Fruit fly (Drosophila melanogaster) whole organism, embryonic: Measurements from ENCODE around the gene Eaat2.

Experiments used
- B-H1 ChIP-seq: fragments of 200-800 bp; sonication (Bioruptor generic); IDR thresholded peaks from 3 replicates; pipeline ENCODE4 v1.3.6; 2022; ENCODE audit warnings: missing biosample characterization, missing genetic modification characterization
- Bgb ChIP-seq: fragments of 200-800 bp; sonication (Bioruptor generic); IDR thresholded peaks from 2 replicates; pipeline ENCODE4 v1.3.6; 2022; ENCODE audit warnings: missing biosample characterization, missing genetic modification characterization; ENCODE audit not compliant: partially characterized antibody
- CG10654 ChIP-seq: fragments of 200-800 bp; sonication (Bioruptor generic); optimal IDR thresholded peaks from 2 replicates; lab custom pipeline; 2016; ENCODE audit warnings: missing biosample characterization, missing genetic modification characterization
- CG11560 ChIP-seq: fragments of 200-800 bp; sonication (Bioruptor generic); IDR thresholded peaks from 3 replicates; pipeline ENCODE4 v1.3.6; 2022; ENCODE audit warnings: missing biosample characterization, missing genetic modification characterization
- CG15696 ChIP-seq: fragments of 200-800 bp; sonication (Bioruptor generic); optimal IDR thresholded peaks from 2 replicates; lab custom pipeline; 2019; ENCODE audit warnings: missing biosample characterization, mild to moderate bottlenecking, missing genetic modification characterization, moderate library complexity
- CG16779 ChIP-seq: fragments of 200-800 bp; sonication (Bioruptor generic); IDR thresholded peaks from 2 replicates; pipeline ENCODE4 v1.3.6; 2022; ENCODE audit warnings: missing biosample characterization, missing genetic modification characterization
- CG2199 ChIP-seq: fragments of 200-800 bp; sonication (Bioruptor generic); IDR thresholded peaks from 3 replicates; pipeline ENCODE4 v1.3.6; 2022; ENCODE audit warnings: missing biosample characterization, missing genetic modification characterization
- CG4404 ChIP-seq: fragments of 200-800 bp; sonication (Bioruptor generic); IDR thresholded peaks from 2 replicates; pipeline ENCODE4 v1.3.6; 2022; ENCODE audit warnings: missing biosample characterization, missing genetic modification characterization
- CG6254 ChIP-seq: fragments of 200-800 bp; sonication (Bioruptor generic); optimal IDR thresholded peaks from 3 replicates; lab custom pipeline; 2017; ENCODE audit warnings: mild to moderate bottlenecking, missing biosample characterization, missing genetic modification reagents, missing genetic modification characterization
- CG7987 ChIP-seq: fragments of 200-800 bp; sonication (Bioruptor generic); optimal IDR thresholded peaks from 2 replicates; lab custom pipeline; 2018; ENCODE audit warnings: missing biosample characterization, mild to moderate bottlenecking, missing genetic modification characterization, moderate library complexity
- CG8290 ChIP-seq, 3 experiments: fragments of 200-800 bp; sonication (Bioruptor generic); optimal IDR thresholded peaks; 2 replicates each; lab custom pipeline; 2016 to 2019; ENCODE audit warnings: missing biosample characterization in 3 of 3, missing genetic modification characterization in 3 of 3, mild to moderate bottlenecking in 2 of 3, moderate library complexity in 1 of 3
- CG8478 ChIP-seq: fragments of >200 bp; optimal IDR thresholded peaks from 2 replicates; lab custom pipeline; 2018
- CG8924 ChIP-seq: fragments of 200-800 bp; optimal IDR thresholded peaks from 3 replicates; lab custom pipeline; 2019; ENCODE audit warnings: missing biosample characterization, mild to moderate bottlenecking, missing genetic modification characterization, moderate library complexity
- CG9215 ChIP-seq: fragments of 200-800 bp; sonication (Bioruptor generic); IDR thresholded peaks from 2 replicates; pipeline ENCODE4 v1.3.6; 2022; ENCODE audit warnings: missing biosample characterization, missing genetic modification characterization
- Dad ChIP-seq: fragments of 200-800 bp; sonication (Bioruptor generic); optimal IDR thresholded peaks from 3 replicates; lab custom pipeline; 2016; ENCODE audit warnings: missing biosample characterization, missing genetic modification characterization
- Dref ChIP-seq: fragments of 200-800 bp; sonication (Bioruptor generic); IDR thresholded peaks from 2 replicates; pipeline ENCODE4 v1.3.6; 2022; ENCODE audit warnings: missing biosample characterization, missing genetic modification characterization
- HLHmδ ChIP-seq: fragments of 200-800 bp; sonication (Bioruptor generic); optimal IDR thresholded peaks from 2 replicates; lab custom pipeline; 2018; ENCODE audit warnings: missing biosample characterization, mild to moderate bottlenecking, missing genetic modification characterization, moderate library complexity
- Hmx ChIP-seq: fragments of 200-800 bp; sonication (Bioruptor generic); optimal IDR thresholded peaks from 2 replicates; lab custom pipeline; 2016; ENCODE audit warnings: missing biosample characterization, missing genetic modification characterization
- Hr39 ChIP-seq: fragments of >200 bp; optimal IDR thresholded peaks from 2 replicates; lab custom pipeline; 2017
- Lim3 ChIP-seq: fragments of 200-800 bp; sonication (Bioruptor generic); IDR thresholded peaks from 2 replicates; pipeline ENCODE4 v1.3.6; 2022; ENCODE audit warnings: missing biosample characterization, missing genetic modification characterization
- MESR4 ChIP-seq: fragments of 200-800 bp; sonication (Bioruptor generic); optimal IDR thresholded peaks from 2 replicates; lab custom pipeline; 2018; ENCODE audit warnings: missing biosample characterization, mild to moderate bottlenecking, missing genetic modification characterization, moderate library complexity
- PHDP ChIP-seq: fragments of 200-800 bp; sonication (Bioruptor generic); optimal IDR thresholded peaks from 3 replicates; lab custom pipeline; 2018; ENCODE audit warnings: missing biosample characterization, mild to moderate bottlenecking, missing genetic modification characterization, moderate library complexity
- br ChIP-seq: fragments of >200 bp; optimal IDR thresholded peaks from 2 replicates; lab custom pipeline; 2017
- croc ChIP-seq: fragments of 200-800 bp; sonication (Bioruptor generic); conservative IDR thresholded peaks from 3 replicates; pipeline ENCODE4 v1.3.6; 2022; ENCODE audit warnings: missing biosample characterization, missing genetic modification characterization
- dan ChIP-seq: fragments of 200-800 bp; sonication (Bioruptor generic); IDR thresholded peaks from 2 replicates; pipeline ENCODE4 v1.3.6; 2022; ENCODE audit warnings: missing biosample characterization, missing genetic modification characterization
- ems ChIP-seq: fragments of 200-800 bp; sonication (Bioruptor generic); optimal IDR thresholded peaks from 3 replicates; lab custom pipeline; 2016; ENCODE audit warnings: missing biosample characterization, missing genetic modification characterization
- h ChIP-seq: fragments of >200 bp; optimal IDR thresholded peaks from 2 replicates; lab custom pipeline; 2017
- ken ChIP-seq: fragments of 200-800 bp; sonication (Bioruptor generic); IDR thresholded peaks from 3 replicates; pipeline ENCODE4 v1.3.6; 2022; ENCODE audit warnings: missing biosample characterization, missing genetic modification characterization
- lab ChIP-seq: fragments of 200-800 bp; sonication (Bioruptor generic); optimal IDR thresholded peaks from 3 replicates; lab custom pipeline; 2017; ENCODE audit warnings: missing biosample characterization, missing genetic modification characterization, mild to moderate bottlenecking, moderate library complexity, missing genetic modification reagents
- nerfin-1 ChIP-seq: fragments of 200-800 bp; sonication (Bioruptor generic); optimal IDR thresholded peaks from 3 replicates; lab custom pipeline; 2019; ENCODE audit warnings: missing biosample characterization, mild to moderate bottlenecking, missing genetic modification characterization, moderate library complexity
- sima ChIP-seq: fragments of 200-800 bp; sonication (Bioruptor generic); optimal IDR thresholded peaks from 2 replicates; lab custom pipeline; 2016; ENCODE audit warnings: missing biosample characterization, missing genetic modification characterization
- zf30C ChIP-seq: fragments of 200-800 bp; sonication (Bioruptor generic); optimal IDR thresholded peaks from 3 replicates; lab custom pipeline; 2018; ENCODE audit warnings: missing biosample characterization, mild to moderate bottlenecking, missing genetic modification characterization
- zfh2 ChIP-seq: fragments of 200-800 bp; sonication (Bioruptor generic); optimal IDR thresholded peaks from 2 replicates; lab custom pipeline; 2016; ENCODE audit warnings: missing biosample characterization, missing genetic modification characterization

Eaat2 gene

DNA sequence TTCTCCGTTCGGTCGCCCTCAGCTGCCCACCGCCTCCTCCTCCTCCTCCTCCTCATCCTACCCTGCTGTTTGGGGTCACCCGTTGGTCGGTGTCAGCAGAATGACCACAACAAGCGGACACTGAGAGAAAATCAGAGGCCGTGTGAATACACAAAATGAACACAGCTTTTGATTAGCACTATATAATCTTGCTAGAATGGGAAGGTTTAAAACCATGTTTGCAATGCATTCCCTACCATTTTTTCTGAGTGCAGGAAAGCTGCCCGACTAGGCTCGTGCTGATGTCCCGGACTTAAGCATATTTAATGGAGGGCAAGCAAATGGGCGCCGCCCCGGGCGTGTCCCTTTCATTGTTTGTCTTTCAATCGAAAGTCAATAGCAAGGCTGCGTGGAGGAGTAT, 36.7 kb upstream of the Eaat2 start (continued):
- TF ChIP-seq lab (GFP tag; lab: Kevin White, UChicago): peak; percentile 34
- TF ChIP-seq CG8478 (lab: Kevin White, UChicago): no peak
- no peak for TF ChIP-seq MESR4 (GFP tag; lab: Kevin White, UChicago)
- TF ChIP-seq Bgb: no peak
- TF ChIP-seq CG2199 (GFP tag; lab: Robert Waterston, UW): no peak
- no peak for TF ChIP-seq PHDP (tag; lab: Kevin White, UChicago)

- no peak for TF ChIP-seq CG8924 (tag; lab: Kevin White, UChicago)
- TF ChIP-seq croc (GFP tag; lab: Robert Waterston, UW): no peak
- no peak for TF ChIP-seq zf30C
- no peak for TF ChIP-seq zfh2
- no peak for TF ChIP-seq CG10654 (GFP tag; lab: Kevin White, UChicago)
- no peak for TF ChIP-seq ems (GFP tag; lab: Kevin White, UChicago)
- no peak for TF ChIP-seq CG7987 (GFP tag; lab: Kevin White, UChicago)
- no peak for TF ChIP-seq CG4404
- TF ChIP-seq Dad (GFP tag; lab: Kevin White, UChicago): no peak
Observed at dm6 chr2L:780182-780581, 36.0 kb upstream of the Eaat2 start, which contains the start of gene Gr21a. Gene Gr21a, plus strand, starts transcription at chr2L:780482.

dm6 chr2L:779123-779584, 35.0 kb upstream of the Eaat2 start, which contains the start of gene CG13947:
Gene CG13947, plus strand, starts transcription at chr2L:779173.
- no peak for TF ChIP-seq CG16779 (GFP tag; lab: Robert Waterston, UW)
- no peak for TF ChIP-seq br (lab: Kevin White, UChicago)
- TF ChIP-seq Lim3 (GFP tag; lab: Robert Waterston, UW): no peak
- peak; percentile 11; the same call in 1 of the 3 replicates for TF ChIP-seq CG11560 (tag; lab: Robert Waterston, UW)
- no peak for TF ChIP-seq Hmx (GFP tag; lab: Kevin White, UChicago)
- TF ChIP-seq zf30C: no peak
- no peak for TF ChIP-seq B-H1
- TF ChIP-seq CG9215 (GFP tag; lab: Robert Waterston, UW): no peak
- no peak for TF ChIP-seq CG7987 (GFP tag; lab: Kevin White, UChicago)
- TF ChIP-seq lab (GFP tag; lab: Kevin White, UChicago): no peak
- TF ChIP-seq h: no peak
- peak; percentile 96 for TF ChIP-seq Hr39 (lab: Kevin White, UChicago)
- TF ChIP-seq nerfin-1: no peak
- TF ChIP-seq ken (GFP tag; lab: Robert Waterston, UW): no peak
- no peak for TF ChIP-seq CG15696 (tag; lab: Kevin White, UChicago)
- no peak for TF ChIP-seq HLHmδ (GFP tag; lab: Kevin White, UChicago)
- TF ChIP-seq sima (GFP tag; lab: Kevin White, UChicago): no peak
- TF ChIP-seq dan (GFP tag; lab: Robert Waterston, UW): no peak

DNA sequence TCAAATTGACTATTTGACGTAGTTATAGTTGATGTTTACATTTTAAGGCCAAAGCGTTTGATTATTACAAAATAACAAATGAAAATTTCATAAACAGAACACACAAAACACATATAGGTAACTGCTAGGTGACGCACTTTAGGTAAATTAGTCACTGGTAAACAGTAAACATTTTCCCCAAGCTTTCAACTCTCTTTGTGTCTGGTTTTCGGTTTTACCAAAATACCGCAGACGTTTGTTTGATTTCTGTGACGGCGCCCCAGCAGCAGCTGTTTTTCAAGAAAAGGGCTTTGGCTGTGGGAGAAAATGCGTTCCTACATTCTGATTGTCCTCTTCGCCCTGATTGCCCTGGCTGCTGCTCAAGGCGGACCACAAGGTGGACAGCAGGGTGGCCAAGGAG, 32.0 kb upstream of the Eaat2 start, which contains the start of gene CG13946:
CG13946 (plus strand) TSS at position 301 of the 400 bp plus-strand sequence.
- no peak for TF ChIP-seq CG6254 (GFP tag; lab: Kevin White, UChicago)

dm6 chr2L:773247-773646, 29.1 kb upstream of the Eaat2 start, which contains the start of gene CG12506:
Gene CG12506, plus strand, starts transcription at chr2L:773547.
- no peak for TF ChIP-seq CG8290 (GFP tag; optimal IDR thresholded peaks at IDR 0.05; lab: Kevin White, UChicago)
- TF ChIP-seq CG8290 (tag; optimal IDR thresholded peaks at IDR 0.05; lab: Kevin White, UChicago): no peak
- 0 out of 2 replicates have a peak, but pooled peaks have one; percentile 5 for TF ChIP-seq Dref (GFP tag; lab: Robert Waterston, UW)
